Fruit fly (Drosophila melanogaster): ENCODE data around the gene JMJD7.
A peak's percentile ranks its signal among the peaks of the same experiment; 100 is the strongest.

Gene JMJD7

DNA sequence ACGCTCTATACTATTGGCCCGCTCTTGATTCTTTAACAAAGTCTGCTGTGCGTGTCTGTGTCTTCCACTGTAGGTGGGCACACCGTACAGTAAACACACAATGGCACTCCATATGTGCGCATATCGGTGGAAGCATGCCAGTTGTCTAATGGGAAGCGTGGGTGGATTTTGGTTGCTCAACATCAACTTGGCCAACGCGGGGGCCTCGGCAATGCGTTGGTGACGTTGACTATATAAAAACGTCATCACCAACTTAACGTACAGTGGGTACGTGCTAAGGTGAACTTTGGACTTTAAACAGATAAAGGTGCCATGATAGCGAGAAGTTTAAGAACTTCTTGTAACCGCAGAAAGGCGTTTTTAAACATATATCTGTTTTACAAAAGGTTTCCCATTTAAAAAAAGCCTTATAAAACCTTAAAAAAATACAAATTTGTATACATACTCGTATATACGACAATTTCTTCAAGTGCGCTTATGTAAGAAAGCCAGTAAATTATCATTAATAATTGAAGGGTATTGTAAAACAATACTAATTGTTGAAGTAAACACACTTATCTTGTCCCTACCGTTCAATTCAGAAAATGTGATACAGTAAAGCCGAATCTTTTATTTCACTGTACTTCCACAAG, 29.6 kb upstream of the JMJD7 start (continued):
- no peak for TF ChIP-seq bowl (GFP tag; IDR thresholded peaks at IDR 0.05)
- peak; percentile 43 for TF ChIP-seq exex (tag; optimal IDR thresholded peaks at IDR 0.05)
- TF ChIP-seq CoRest (tag; optimal IDR thresholded peaks at IDR 0.05), result peak; percentile 67
- TF ChIP-seq pros (GFP tag; optimal IDR thresholded peaks at IDR 0.05), result no peak
- peak; percentile 78 for TF ChIP-seq CG2120 (GFP tag; optimal IDR thresholded peaks at IDR 0.05)
- no peak for TF ChIP-seq Abd-B (GFP tag; optimal IDR thresholded peaks at IDR 0.05)
- TF ChIP-seq BEAF-32 (GFP tag; optimal IDR thresholded peaks at IDR 0.05), result no peak
- TF ChIP-seq da (GFP tag; optimal IDR thresholded peaks at IDR 0.05), result no peak
- TF ChIP-seq CG33213 (GFP tag; optimal IDR thresholded peaks at IDR 0.05), result no peak
- TF ChIP-seq CG13296 (GFP tag; optimal IDR thresholded peaks at IDR 0.05), result peak; percentile 54
- no peak for TF ChIP-seq CG14965 (GFP tag; optimal IDR thresholded peaks at IDR 0.05; ENCODE audit: borderline replicate concordance)
- TF ChIP-seq bbx (GFP tag; IDR thresholded peaks at IDR 0.05; ENCODE audit: partially characterized antibody), result no peak
- no peak for TF ChIP-seq bsh (GFP tag; optimal IDR thresholded peaks at IDR 0.05)
- TF ChIP-seq en (GFP tag; optimal IDR thresholded peaks at IDR 0.05), result no peak
- peak; percentile 12 for TF ChIP-seq CG15011 (GFP tag; optimal IDR thresholded peaks at IDR 0.05)
- no peak for TF ChIP-seq aop (GFP tag; IDR thresholded peaks at IDR 0.05)
- TF ChIP-seq pita (GFP tag; optimal IDR thresholded peaks at IDR 0.05), result no peak
- peak; percentile 51; the same call in 1 of the 2 replicates for TF ChIP-seq sob (GFP tag; IDR thresholded peaks at IDR 0.05)
- TF ChIP-seq CG14860 (GFP tag; IDR thresholded peaks at IDR 0.05; ENCODE audit: partially characterized antibody), result no peak
- no peak for TF ChIP-seq Mes4 (GFP tag; optimal IDR thresholded peaks at IDR 0.05)
- TF ChIP-seq D19B (GFP tag; optimal IDR thresholded peaks at IDR 0.05), result peak; percentile 49
- peak; percentile 64 for TF ChIP-seq CG6854 (GFP tag; optimal IDR thresholded peaks at IDR 0.05)
- TF ChIP-seq CG13287 (GFP tag; IDR thresholded peaks at IDR 0.05; ENCODE audit: partially characterized antibody), result no peak
- TF ChIP-seq Neu2 (GFP tag; optimal IDR thresholded peaks at IDR 0.05; ENCODE audit: borderline replicate concordance), result no peak
- TF ChIP-seq CG10366 (GFP tag; IDR thresholded peaks at IDR 0.05), result 0 out of 2 replicates have a peak, but pooled peaks have one; percentile 26
- no peak for TF ChIP-seq lov (optimal IDR thresholded peaks at IDR 0.05)
- TF ChIP-seq lov (GFP tag; IDR thresholded peaks at IDR 0.05), result no peak
- TF ChIP-seq fru (optimal IDR thresholded peaks at IDR 0.05), result no peak
- TF ChIP-seq CkIIα-i1 (GFP tag; IDR thresholded peaks at IDR 0.05), result no peak
- TF ChIP-seq CG7271 (tag; optimal IDR thresholded peaks at IDR 0.05), result no peak
- TF ChIP-seq CG17385 (GFP tag; optimal IDR thresholded peaks at IDR 0.05), result peak; percentile 33
- peak; percentile 60; the same call in 1 of the 2 replicates for TF ChIP-seq CG31441 (GFP tag; IDR thresholded peaks at IDR 0.05)
- TF ChIP-seq amos (GFP tag; IDR thresholded peaks at IDR 0.05; ENCODE audit: partially characterized antibody), result no peak
- no peak for TF ChIP-seq nau (GFP tag; optimal IDR thresholded peaks at IDR 0.05)
- no peak for TF ChIP-seq CG7372 (GFP tag; IDR thresholded peaks at IDR 0.05)
- TF ChIP-seq Pdp1 (GFP tag; optimal IDR thresholded peaks at IDR 0.05), result peak; percentile 25 to 84
- TF ChIP-seq peb (GFP tag; IDR thresholded peaks at IDR 0.05), result no peak
- no peak for TF ChIP-seq gsb-n (tag; optimal IDR thresholded peaks at IDR 0.05)
- TF ChIP-seq CG1529 (GFP tag; optimal IDR thresholded peaks at IDR 0.05), result no peak
- TF ChIP-seq abd-A (tag; optimal IDR thresholded peaks at IDR 0.05), result peak; percentile 19
- TF ChIP-seq CG9797 (GFP tag; optimal IDR thresholded peaks at IDR 0.05), result no peak
- TF ChIP-seq Dad (GFP tag; optimal IDR thresholded peaks at IDR 0.05), result no peak
- no peak for TF ChIP-seq CG30431 (GFP tag; optimal IDR thresholded peaks at IDR 0.05)
- TF ChIP-seq CG10462 (GFP tag; optimal IDR thresholded peaks at IDR 0.05), result no peak
- no peak for TF ChIP-seq NK7.1 (GFP tag; optimal IDR thresholded peaks at IDR 0.05)
- no peak for TF ChIP-seq wor (GFP tag; IDR thresholded peaks at IDR 0.05)
- TF ChIP-seq hkb (optimal IDR thresholded peaks at IDR 0.05), result no peak
- TF ChIP-seq hkb (GFP tag; IDR thresholded peaks at IDR 0.05), result peak; percentile 59
- TF ChIP-seq pfk (GFP tag; optimal IDR thresholded peaks at IDR 0.05), result no peak
- TF ChIP-seq hb (GFP tag; IDR thresholded peaks at IDR 0.05; ENCODE audit: partially characterized antibody), result no peak

All from whole organism, embryonic.